Fruit fly (Drosophila melanogaster) whole organism, embryonic: ENCODE measurements around the gene CG31827.

Experiments used
- Atf6 ChIP-seq: fragments of 200-800 bp; sonication (Bioruptor generic); IDR thresholded peaks from 2 replicates; pipeline ENCODE4 v1.3.6; 2022; ENCODE audit warnings: missing biosample characterization, missing genetic modification characterization
- Awh ChIP-seq: fragments of 200-800 bp; sonication (Bioruptor generic); IDR thresholded peaks from 2 replicates; pipeline ENCODE4, ENCODE4 v1.3.6; 2022; ENCODE audit warnings: missing biosample characterization, missing genetic modification characterization
- B-H1 ChIP-seq: fragments of 200-800 bp; sonication (Bioruptor generic); IDR thresholded peaks from 3 replicates; pipeline ENCODE4 v1.3.6; 2022; ENCODE audit warnings: missing biosample characterization, missing genetic modification characterization
- CG10321 ChIP-seq: fragments of 200-800 bp; sonication (Bioruptor generic); IDR thresholded peaks from 2 replicates; pipeline ENCODE4 v1.3.6; 2022; ENCODE audit warnings: missing biosample characterization, missing genetic modification characterization
- CG10543 ChIP-seq: fragments of 200-800 bp; sonication (Bioruptor generic); optimal IDR thresholded peaks from 3 replicates; lab custom pipeline; 2017; ENCODE audit warnings: missing biosample characterization, mild to moderate bottlenecking, missing genetic modification characterization, moderate library complexity
- CG12104 ChIP-seq: fragments of 200-800 bp; sonication (Bioruptor generic); optimal IDR thresholded peaks from 3 replicates; lab custom pipeline; 2016; ENCODE audit warnings: missing biosample characterization, missing genetic modification characterization
- CG13287 ChIP-seq: fragments of 200-800 bp; sonication (Bioruptor generic); IDR thresholded peaks from 2 replicates; pipeline ENCODE4 v1.3.6; 2022; ENCODE audit warnings: missing biosample characterization, missing genetic modification characterization; ENCODE audit not compliant: partially characterized antibody
- CG13775 ChIP-seq: fragments of 200-800 bp; sonication (Bioruptor generic); optimal IDR thresholded peaks from 3 replicates; lab custom pipeline; 2017; ENCODE audit warnings: missing biosample characterization, mild to moderate bottlenecking, missing genetic modification characterization
- CG14710 ChIP-seq: fragments of 200-800 bp; sonication (Bioruptor generic); optimal IDR thresholded peaks from 3 replicates; lab custom pipeline; 2019; ENCODE audit warnings: missing biosample characterization, mild to moderate bottlenecking, missing genetic modification characterization, moderate library complexity
- CG15073 ChIP-seq: fragments of 200-800 bp; sonication (Bioruptor generic); optimal IDR thresholded peaks from 2 replicates; lab custom pipeline; 2016; ENCODE audit warnings: missing biosample characterization, missing genetic modification characterization
- CG17328 ChIP-seq: fragments of 200-800 bp; sonication (Bioruptor generic); IDR thresholded peaks from 2 replicates; pipeline ENCODE4 v1.3.6; 2022; ENCODE audit warnings: missing biosample characterization, missing genetic modification characterization
- CG17385 ChIP-seq: fragments of 200-800 bp; sonication (Bioruptor generic); optimal IDR thresholded peaks from 3 replicates; lab custom pipeline; 2018; ENCODE audit warnings: missing biosample characterization, mild to moderate bottlenecking, missing genetic modification characterization
- CG18599 ChIP-seq: fragments of 200-800 bp; sonication (Bioruptor generic); optimal IDR thresholded peaks from 3 replicates; lab custom pipeline; 2017; ENCODE audit warnings: missing biosample characterization, missing genetic modification characterization, mild to moderate bottlenecking, moderate library complexity, missing genetic modification reagents
- CG31365 ChIP-seq: fragments of 200-800 bp; sonication (Bioruptor generic); optimal IDR thresholded peaks from 2 replicates; lab custom pipeline; 2018; ENCODE audit warnings: missing biosample characterization, mild to moderate bottlenecking, missing genetic modification characterization
- CG31388 ChIP-seq: fragments of 200-800 bp; sonication (Bioruptor generic); optimal IDR thresholded peaks from 2 replicates; lab custom pipeline; 2016; ENCODE audit warnings: missing biosample characterization, missing genetic modification characterization
- CG32767 ChIP-seq: fragments of 200-800 bp; sonication (Bioruptor generic); IDR thresholded peaks from 2 replicates; pipeline ENCODE4 v1.3.6; 2022; ENCODE audit warnings: missing biosample characterization, missing genetic modification characterization
- CG3838 ChIP-seq: fragments of 200-800 bp; sonication (Bioruptor generic); optimal IDR thresholded peaks from 3 replicates; lab custom pipeline; 2016; ENCODE audit warnings: missing biosample characterization, missing genetic modification characterization
- CG43689 ChIP-seq: fragments of 200-800 bp; sonication (Bioruptor generic); IDR thresholded peaks from 2 replicates; pipeline ENCODE4 v1.3.6; 2022; ENCODE audit warnings: missing biosample characterization, missing genetic modification characterization
- CG7556 ChIP-seq: fragments of 200-800 bp; sonication (Bioruptor generic); optimal IDR thresholded peaks from 2 replicates; lab custom pipeline; 2017; ENCODE audit warnings: missing biosample characterization, mild to moderate bottlenecking, missing genetic modification characterization
- CG7963 ChIP-seq: fragments of 200-800 bp; sonication (Bioruptor generic); IDR thresholded peaks from 3 replicates; pipeline ENCODE4 v1.3.6; 2022; ENCODE audit warnings: missing biosample characterization, missing genetic modification characterization; ENCODE audit not compliant: partially characterized antibody
- CG8290 ChIP-seq, 3 experiments: fragments of 200-800 bp; sonication (Bioruptor generic); optimal IDR thresholded peaks; 2 replicates each; lab custom pipeline; 2016 to 2019; ENCODE audit warnings: missing biosample characterization in 3 of 3, missing genetic modification characterization in 3 of 3, mild to moderate bottlenecking in 2 of 3, moderate library complexity in 1 of 3
- CG8765 ChIP-seq: fragments of 200-800 bp; sonication (Bioruptor generic); IDR thresholded peaks from 2 replicates; pipeline ENCODE4 v1.3.6; 2022; ENCODE audit warnings: missing biosample characterization, missing genetic modification characterization
- CG9609 ChIP-seq: fragments of 200-800 bp; sonication (Bioruptor generic); optimal IDR thresholded peaks from 3 replicates; lab custom pipeline; 2016; ENCODE audit warnings: missing biosample characterization, missing genetic modification characterization
- CrebB ChIP-seq: fragments of 200-800 bp; sonication (Bioruptor generic); optimal IDR thresholded peaks from 3 replicates; lab custom pipeline; 2018; ENCODE audit warnings: missing biosample characterization, mild to moderate bottlenecking, missing genetic modification characterization
- D19B ChIP-seq: fragments of 200-800 bp; sonication (Bioruptor generic); optimal IDR thresholded peaks from 2 replicates; lab custom pipeline; 2017; ENCODE audit warnings: missing biosample characterization, mild to moderate bottlenecking, missing genetic modification characterization
- Fer1 ChIP-seq: fragments of 200-800 bp; sonication (Bioruptor generic); optimal IDR thresholded peaks from 2 replicates; lab custom pipeline; 2017; ENCODE audit warnings: missing biosample characterization, mild to moderate bottlenecking, missing genetic modification characterization
- Fer2 ChIP-seq: fragments of 200-800 bp; sonication (Bioruptor generic); optimal IDR thresholded peaks from 2 replicates; lab custom pipeline; 2018; ENCODE audit warnings: missing biosample characterization, mild to moderate bottlenecking, missing genetic modification characterization, moderate library complexity
- GATAe ChIP-seq: fragments of 200-800 bp; sonication (Bioruptor generic); conservative IDR thresholded peaks from 2 replicates; pipeline ENCODE4 v1.3.6; 2022; ENCODE audit warnings: missing biosample characterization, missing genetic modification characterization
- Rfx ChIP-seq: fragments of 200-800 bp; sonication (Bioruptor generic); IDR thresholded peaks from 2 replicates; pipeline ENCODE4 v1.3.6; 2022; ENCODE audit warnings: missing biosample characterization, missing genetic modification characterization
- Sry-δ ChIP-seq: fragments of 200-800 bp; sonication (Bioruptor generic); optimal IDR thresholded peaks from 2 replicates; lab custom pipeline; 2016; ENCODE audit warnings: missing biosample characterization, missing genetic modification characterization
- ab ChIP-seq: fragments of 200-800 bp; sonication (Bioruptor generic); optimal IDR thresholded peaks from 2 replicates; lab custom pipeline; 2016; ENCODE audit warnings: missing biosample characterization, missing genetic modification characterization
- bsh ChIP-seq, 2 experiments: fragments of 200-800 bp; sonication (Bioruptor generic); optimal IDR thresholded peaks; 2 replicates each; lab custom pipeline; 2017 to 2018; ENCODE audit warnings: mild to moderate bottlenecking in 2 of 2, missing biosample characterization in 2 of 2, missing genetic modification characterization in 2 of 2, moderate library complexity in 1 of 2
- crol ChIP-seq: fragments of 200-800 bp; sonication (Bioruptor generic); IDR thresholded peaks from 2 replicates; pipeline ENCODE4 v1.3.6; 2022; ENCODE audit warnings: missing biosample characterization, missing genetic modification characterization
- cwo ChIP-seq: fragments of 200-800 bp; sonication (Bioruptor generic); optimal IDR thresholded peaks from 3 replicates; lab custom pipeline; 2017; ENCODE audit warnings: missing biosample characterization, missing genetic modification characterization, mild to moderate bottlenecking, moderate library complexity, missing genetic modification reagents
- fru ChIP-seq: fragments of >200 bp; optimal IDR thresholded peaks from 2 replicates; lab custom pipeline; 2017
- fu2 ChIP-seq: fragments of 200-800 bp; sonication (Bioruptor generic); optimal IDR thresholded peaks from 2 replicates; lab custom pipeline; 2016; ENCODE audit warnings: missing biosample characterization, missing genetic modification characterization
- ken ChIP-seq: fragments of 200-800 bp; sonication (Bioruptor generic); IDR thresholded peaks from 3 replicates; pipeline ENCODE4 v1.3.6; 2022; ENCODE audit warnings: missing biosample characterization, missing genetic modification characterization
- nmo ChIP-seq: fragments of 200-800 bp; sonication (Bioruptor generic); optimal IDR thresholded peaks from 2 replicates; lab custom pipeline; 2018; ENCODE audit warnings: missing biosample characterization, mild to moderate bottlenecking, missing genetic modification characterization, moderate library complexity
- peb ChIP-seq: fragments of 200-800 bp; sonication (Bioruptor generic); IDR thresholded peaks from 2 replicates; pipeline ENCODE4 v1.3.6; 2022; ENCODE audit warnings: missing biosample characterization, missing genetic modification characterization
- pnt ChIP-seq: fragments of 200-800 bp; sonication (Bioruptor generic); optimal IDR thresholded peaks from 3 replicates; lab custom pipeline; 2016; ENCODE audit warnings: missing biosample characterization, missing genetic modification characterization
- psq ChIP-seq: fragments of 200-800 bp; sonication (Bioruptor generic); optimal IDR thresholded peaks from 2 replicates; lab custom pipeline; 2017; ENCODE audit warnings: missing biosample characterization, missing genetic modification characterization
- pum ChIP-seq: fragments of 200-800 bp; sonication (Bioruptor generic); optimal IDR thresholded peaks from 2 replicates; lab custom pipeline; 2016; ENCODE audit warnings: missing biosample characterization, missing genetic modification characterization
- sc ChIP-seq, 3 experiments: fragments of >200 bp in 2 of 3; fragments of 200-800 bp in 1 of 3; sonication (Bioruptor generic) in 1 of 3; optimal IDR thresholded peaks; 2 replicates in 2 of 3; 3 replicates in 1 of 3; lab custom pipeline; 2017; ENCODE audit warnings: mild to moderate bottlenecking in 1 of 3, missing biosample characterization in 1 of 3, missing genetic modification characterization in 1 of 3, missing genetic modification reagents in 1 of 3
- slou ChIP-seq: fragments of 200-800 bp; sonication (Bioruptor generic); optimal IDR thresholded peaks from 3 replicates; lab custom pipeline; 2016; ENCODE audit warnings: missing biosample characterization, missing genetic modification characterization
- sna ChIP-seq: fragments of 200-800 bp; sonication (Bioruptor generic); IDR thresholded peaks from 2 replicates; pipeline ENCODE4 v1.3.6; 2022; ENCODE audit warnings: missing biosample characterization, missing genetic modification characterization; ENCODE audit not compliant: partially characterized antibody
- tap ChIP-seq: fragments of 200-800 bp; optimal IDR thresholded peaks from 3 replicates; lab custom pipeline; 2019; ENCODE audit warnings: missing biosample characterization, mild to moderate bottlenecking, missing genetic modification characterization, moderate library complexity
- vnd ChIP-seq: fragments of 200-800 bp; sonication (Bioruptor generic); IDR thresholded peaks from 3 replicates; pipeline ENCODE4 v1.3.6; 2022; ENCODE audit warnings: missing biosample characterization, missing genetic modification characterization; ENCODE audit not compliant: partially characterized antibody
- zfh1 ChIP-seq: fragments of 200-800 bp; sonication (Bioruptor generic); IDR thresholded peaks from 3 replicates; pipeline ENCODE4 v1.3.6; 2022; ENCODE audit warnings: missing biosample characterization, missing genetic modification characterization

CG31827 gene

DNA sequence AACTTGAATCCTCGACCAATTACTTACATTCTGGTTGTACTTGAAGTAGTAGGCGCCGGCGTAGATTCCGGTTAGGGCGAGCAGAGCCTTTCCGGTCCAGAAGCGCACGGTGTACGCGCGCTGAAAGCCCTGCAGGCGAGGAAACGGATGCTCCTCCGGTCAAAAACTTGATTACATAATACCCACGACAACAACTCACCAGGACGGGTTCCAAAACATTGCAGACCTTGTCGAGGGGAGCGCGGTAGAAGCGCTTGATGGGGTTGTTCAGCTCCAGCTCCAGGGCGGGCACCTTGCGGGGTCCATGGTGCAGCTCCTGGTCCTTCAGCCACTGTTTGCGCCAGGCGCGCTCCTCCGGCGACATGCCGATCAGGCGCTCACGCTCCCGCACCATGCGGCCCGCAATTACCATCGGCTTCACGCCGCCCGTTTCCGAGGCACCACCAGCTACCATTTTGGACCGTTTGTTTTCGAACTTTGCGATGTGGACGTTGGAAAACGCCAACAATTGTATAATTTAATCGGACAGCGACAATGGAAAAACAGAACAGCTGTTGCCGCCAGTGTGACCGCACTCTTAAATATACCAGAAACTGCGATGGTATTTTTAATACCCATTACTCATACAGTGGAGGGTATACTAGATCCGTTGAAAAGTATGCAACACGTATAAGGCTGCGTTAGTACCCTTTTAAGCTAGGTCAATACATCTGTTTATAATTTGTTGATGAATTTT is 45.7 kb downstream of the CG31827 start, which contains the start of gene ND-B17 (continued):
- TF ChIP-seq Rfx (peak; percentile 81), CrebB (tag; lab: Kevin White, UChicago) (peak; percentile 23), CG12104 (GFP tag; lab: Kevin White, UChicago) (no peak), nmo (GFP tag; lab: Kevin White, UChicago) (peak; percentile 21), CG10321 (GFP tag; lab: Robert Waterston, UW) (no peak), slou (GFP tag; lab: Kevin White, UChicago) (peak; percentile 28), CG31388 (GFP tag; lab: Kevin White, UChicago) (no peak), CG18599 (no peak), Fer1 (no peak), peb (no peak), sna (0 out of 2 replicates have a peak, but pooled peaks have one; percentile 32), Awh (GFP tag; lab: Robert Waterston, UW) (0 out of 2 replicates have a peak, but pooled peaks have one; percentile 24), Sry-δ (peak; percentile 12), CG15073 (peak; percentile 93), fu2 (peak; percentile 27), CG9609 (GFP tag; lab: Kevin White, UChicago) (peak; percentile 29), D19B (GFP tag; lab: Kevin White, UChicago) (peak; percentile 93), CG17328 (GFP tag; lab: Robert Waterston, UW) (peak; percentile 71), pnt (no peak), CG17385 (GFP tag; lab: Kevin White, UChicago) (no peak), GATAe (GFP tag; lab: Robert Waterston, UW) (no peak), ab (GFP tag; lab: Kevin White, UChicago) (peak; percentile 25), B-H1 (GFP tag; lab: Robert Waterston, UW) (no peak; the same call in 2 of the 3 replicates), sc (optimal IDR thresholded peaks at IDR 0.05; lab: Kevin White, UChicago) (no peak), sc (GFP tag; optimal IDR thresholded peaks at IDR 0.05; lab: Kevin White, UChicago) (no peak), cwo (GFP tag; lab: Kevin White, UChicago) (no peak), CG43689 (GFP tag; lab: Robert Waterston, UW) (no peak), crol (GFP tag; lab: Robert Waterston, UW) (no peak), zfh1 (GFP tag; lab: Robert Waterston, UW) (peak; percentile 74), CG7556 (no peak), CG13287 (GFP tag; lab: Robert Waterston, UW) (peak; percentile 59), CG7963 (GFP tag; lab: Robert Waterston, UW) (no peak), CG14710 (tag; lab: Kevin White, UChicago) (peak; percentile 23), CG8765 (GFP tag; lab: Robert Waterston, UW) (0 out of 2 replicates have a peak, but pooled peaks have one; percentile 29), CG10543 (GFP tag; lab: Kevin White, UChicago) (no peak), CG13775 (GFP tag; lab: Kevin White, UChicago) (peak; percentile 1), fru (lab: Kevin White, UChicago) (no peak), vnd (no peak), CG31365 (tag; lab: Kevin White, UChicago) (no peak), tap (no peak), CG8290 (GFP tag; optimal IDR thresholded peaks at IDR 0.05; lab: Kevin White, UChicago) (peak; percentile 79), CG8290 (tag; optimal IDR thresholded peaks at IDR 0.05; lab: Kevin White, UChicago) (peak; percentile 44 to 87), CG3838 (no peak), pum (peak; percentile 70), CG32767 (GFP tag; lab: Robert Waterston, UW) (0 out of 2 replicates have a peak, but pooled peaks have one; percentile 31), Fer2 (no peak), bsh (GFP tag; optimal IDR thresholded peaks at IDR 0.05; lab: Kevin White, UChicago) (peak in 1 of 2 experiments; percentile 31), ken (GFP tag; lab: Robert Waterston, UW) (peak; percentile 75), Atf6 (GFP tag; lab: Robert Waterston, UW) (no peak), psq (no peak)
